Fruit fly (Drosophila melanogaster) whole organism, embryonic: Measurements from ENCODE around the gene Noc2.

Source experiments
- Bdp1 ChIP-seq: fragments of 200-800 bp; sonication (Bioruptor generic); optimal IDR thresholded peaks from 3 replicates; lab custom pipeline; 2016; ENCODE audit warnings: missing biosample characterization, missing genetic modification characterization
- Bgb ChIP-seq: fragments of 200-800 bp; sonication (Bioruptor generic); IDR thresholded peaks from 2 replicates; pipeline ENCODE4 v1.3.6; 2022; ENCODE audit warnings: missing biosample characterization, missing genetic modification characterization; ENCODE audit not compliant: partially characterized antibody
- CG11085 ChIP-seq: fragments of 200-800 bp; sonication (Bioruptor generic); IDR thresholded peaks from 2 replicates; pipeline ENCODE4 v1.3.6; 2022; ENCODE audit warnings: missing biosample characterization, missing genetic modification characterization
- CG11696 ChIP-seq: fragments of 200-800 bp; sonication (Bioruptor generic); IDR thresholded peaks from 2 replicates; pipeline ENCODE4 v1.3.6; 2022; ENCODE audit warnings: missing biosample characterization, missing genetic modification characterization
- CG13775 ChIP-seq: fragments of 200-800 bp; sonication (Bioruptor generic); optimal IDR thresholded peaks from 3 replicates; lab custom pipeline; 2017; ENCODE audit warnings: missing biosample characterization, mild to moderate bottlenecking, missing genetic modification characterization
- CG16815 ChIP-seq: fragments of 200-800 bp; sonication (Bioruptor generic); optimal IDR thresholded peaks from 3 replicates; lab custom pipeline; 2017; ENCODE audit warnings: missing biosample characterization, mild to moderate bottlenecking, missing genetic modification characterization
- CG17186 ChIP-seq: fragments of 200-800 bp; sonication (Bioruptor generic); optimal IDR thresholded peaks from 3 replicates; lab custom pipeline; 2017; ENCODE audit warnings: missing biosample characterization, missing genetic modification reagents, missing genetic modification characterization
- CG1832 ChIP-seq: fragments of 200-800 bp; sonication (Bioruptor generic); optimal IDR thresholded peaks from 2 replicates; lab custom pipeline; 2017; ENCODE audit warnings: missing biosample characterization, mild to moderate bottlenecking, missing genetic modification characterization, inconsistent platforms
- CG18764 ChIP-seq: fragments of 200-800 bp; sonication (Bioruptor generic); optimal IDR thresholded peaks from 3 replicates; lab custom pipeline; 2016; ENCODE audit warnings: missing biosample characterization, missing genetic modification characterization
- CG2199 ChIP-seq: fragments of 200-800 bp; sonication (Bioruptor generic); IDR thresholded peaks from 3 replicates; pipeline ENCODE4 v1.3.6; 2022; ENCODE audit warnings: missing biosample characterization, missing genetic modification characterization
- CG3065 ChIP-seq: fragments of 200-800 bp; sonication (Bioruptor generic); optimal IDR thresholded peaks from 2 replicates; lab custom pipeline; 2016; ENCODE audit warnings: missing biosample characterization, missing genetic modification characterization
- CG31365 ChIP-seq: fragments of 200-800 bp; sonication (Bioruptor generic); optimal IDR thresholded peaks from 2 replicates; lab custom pipeline; 2018; ENCODE audit warnings: missing biosample characterization, mild to moderate bottlenecking, missing genetic modification characterization
- CG3281 ChIP-seq: fragments of 200-800 bp; sonication (Bioruptor generic); optimal IDR thresholded peaks from 3 replicates; lab custom pipeline; 2017; ENCODE audit warnings: missing biosample characterization, mild to moderate bottlenecking, missing genetic modification characterization
- CG34376 ChIP-seq: fragments of 200-800 bp; sonication (Bioruptor generic); optimal IDR thresholded peaks from 2 replicates; lab custom pipeline; 2018; ENCODE audit warnings: missing biosample characterization, mild to moderate bottlenecking, missing genetic modification characterization
- CG4617 ChIP-seq: fragments of 200-800 bp; sonication (Bioruptor generic); optimal IDR thresholded peaks from 3 replicates; lab custom pipeline; 2016; ENCODE audit warnings: missing biosample characterization, missing genetic modification characterization, borderline replicate concordance
- CG6683 ChIP-seq: fragments of 200-800 bp; sonication (Bioruptor generic); optimal IDR thresholded peaks from 2 replicates; lab custom pipeline; 2017; ENCODE audit warnings: missing biosample characterization, mild to moderate bottlenecking, missing genetic modification characterization, missing genetic modification reagents
- CG7839 ChIP-seq: fragments of 200-800 bp; sonication (Bioruptor generic); optimal IDR thresholded peaks from 3 replicates; lab custom pipeline; 2018; ENCODE audit warnings: missing biosample characterization, mild to moderate bottlenecking, missing genetic modification characterization, moderate library complexity
- CG9215 ChIP-seq: fragments of 200-800 bp; sonication (Bioruptor generic); IDR thresholded peaks from 2 replicates; pipeline ENCODE4 v1.3.6; 2022; ENCODE audit warnings: missing biosample characterization, missing genetic modification characterization
- CG9817 ChIP-seq: fragments of 200-800 bp; sonication (Bioruptor generic); optimal IDR thresholded peaks from 2 replicates; lab custom pipeline; 2018; ENCODE audit warnings: missing biosample characterization, mild to moderate bottlenecking, missing genetic modification characterization, moderate library complexity
- Doc2 ChIP-seq: fragments of 200-800 bp; sonication (Bioruptor generic); IDR thresholded peaks from 2 replicates; pipeline ENCODE4 v1.3.6; 2022; ENCODE audit warnings: missing biosample characterization, missing genetic modification characterization
- Elba2 ChIP-seq: fragments of 200-800 bp; sonication (Bioruptor generic); optimal IDR thresholded peaks from 3 replicates; lab custom pipeline; 2016; ENCODE audit warnings: missing biosample characterization, missing genetic modification characterization
- Fer3 ChIP-seq: fragments of 200-800 bp; sonication (Bioruptor generic); optimal IDR thresholded peaks from 2 replicates; lab custom pipeline; 2018; ENCODE audit warnings: missing biosample characterization, mild to moderate bottlenecking, missing genetic modification characterization, moderate library complexity
- HLH3B ChIP-seq: fragments of 200-800 bp; sonication (Bioruptor generic); IDR thresholded peaks from 2 replicates; pipeline ENCODE4 v1.3.6; 2022; ENCODE audit warnings: missing biosample characterization, missing genetic modification characterization
- HLHmδ ChIP-seq: fragments of 200-800 bp; sonication (Bioruptor generic); optimal IDR thresholded peaks from 2 replicates; lab custom pipeline; 2018; ENCODE audit warnings: missing biosample characterization, mild to moderate bottlenecking, missing genetic modification characterization, moderate library complexity
- Hmr ChIP-seq: fragments of 200-800 bp; sonication (Bioruptor generic); optimal IDR thresholded peaks from 3 replicates; lab custom pipeline; 2017; ENCODE audit warnings: mild to moderate bottlenecking, missing biosample characterization, missing genetic modification reagents, missing genetic modification characterization
- Hsf ChIP-seq: fragments of 200-800 bp; sonication (Bioruptor generic); optimal IDR thresholded peaks from 3 replicates; lab custom pipeline; 2016; ENCODE audit warnings: missing biosample characterization, missing genetic modification characterization
- Med ChIP-seq: fragments of 200-800 bp; sonication (Bioruptor generic); peaks from one replicate; lab custom pipeline; 2016; ENCODE audit warnings: missing biosample characterization, missing genetic modification characterization, mild to moderate bottlenecking, inconsistent platforms, moderate library complexity
- PHDP ChIP-seq: fragments of 200-800 bp; sonication (Bioruptor generic); optimal IDR thresholded peaks from 3 replicates; lab custom pipeline; 2018; ENCODE audit warnings: missing biosample characterization, mild to moderate bottlenecking, missing genetic modification characterization, moderate library complexity
- Spps ChIP-seq: fragments of 200-800 bp; sonication (Bioruptor generic); optimal IDR thresholded peaks from 2 replicates; lab custom pipeline; 2018; ENCODE audit warnings: missing biosample characterization, mild to moderate bottlenecking, missing genetic modification characterization
- ac ChIP-seq: fragments of 200-800 bp; sonication (Bioruptor generic); optimal IDR thresholded peaks from 3 replicates; lab custom pipeline; 2017; ENCODE audit warnings: missing biosample characterization, mild to moderate bottlenecking, missing genetic modification characterization
- bab2 ChIP-seq: fragments of 200-800 bp; sonication (Bioruptor generic); optimal IDR thresholded peaks from 2 replicates; lab custom pipeline; 2016; ENCODE audit warnings: missing biosample characterization, missing genetic modification characterization
- bowl ChIP-seq: fragments of 200-800 bp; sonication (Bioruptor generic); IDR thresholded peaks from 2 replicates; pipeline ENCODE4 v1.3.6; 2022; ENCODE audit warnings: missing biosample characterization, missing genetic modification characterization
- cas ChIP-seq: fragments of 200-800 bp; sonication (Bioruptor generic); IDR thresholded peaks from 2 replicates; pipeline ENCODE4 v1.3.6; 2022; ENCODE audit warnings: missing biosample characterization, missing genetic modification characterization
- chn ChIP-seq: fragments of 200-800 bp; sonication (Bioruptor generic); optimal IDR thresholded peaks from 2 replicates; lab custom pipeline; 2016; ENCODE audit warnings: missing biosample characterization, missing genetic modification characterization
- disco-r ChIP-seq: fragments of 200-800 bp; sonication (Bioruptor generic); optimal IDR thresholded peaks from 2 replicates; lab custom pipeline; 2016; ENCODE audit warnings: missing biosample characterization, missing genetic modification characterization
- dm ChIP-seq: fragments of 200-800 bp; sonication (Bioruptor generic); optimal IDR thresholded peaks from 3 replicates; lab custom pipeline; 2016; ENCODE audit warnings: missing biosample characterization, missing genetic modification characterization
- ewg ChIP-seq: fragments of 200-800 bp; sonication (Bioruptor generic); optimal IDR thresholded peaks from 3 replicates; lab custom pipeline; 2017; ENCODE audit warnings: mild to moderate bottlenecking, missing biosample characterization, missing genetic modification reagents, missing genetic modification characterization
- eyg ChIP-seq: fragments of 200-800 bp; sonication (Bioruptor generic); optimal IDR thresholded peaks from 3 replicates; lab custom pipeline; 2016; ENCODE audit warnings: missing biosample characterization, missing genetic modification characterization
- fd96Cb ChIP-seq: fragments of 200-800 bp; sonication (Bioruptor generic); optimal IDR thresholded peaks from 2 replicates; lab custom pipeline; 2018; ENCODE audit warnings: missing biosample characterization, mild to moderate bottlenecking, missing genetic modification characterization, moderate library complexity
- hkb ChIP-seq, 2 experiments: fragments of 200-800 bp in 1 of 2; fragments of >200 bp in 1 of 2; sonication (Bioruptor generic) in 1 of 2; IDR thresholded peaks in 1 of 2; optimal IDR thresholded peaks in 1 of 2; 2 replicates each; pipeline versions ENCODE4 v1.3.6 to Lab custom; 2017 to 2022; ENCODE audit warnings: missing biosample characterization in 1 of 2, missing genetic modification characterization in 1 of 2
- lbe ChIP-seq: fragments of 200-800 bp; sonication (Bioruptor generic); optimal IDR thresholded peaks from 2 replicates; lab custom pipeline; 2016; ENCODE audit warnings: missing biosample characterization, mild to moderate bottlenecking, missing genetic modification characterization
- mam ChIP-seq: fragments of 200-800 bp; sonication (Bioruptor generic); optimal IDR thresholded peaks from 3 replicates; lab custom pipeline; 2016; ENCODE audit warnings: missing biosample characterization, missing genetic modification characterization
- pros ChIP-seq: fragments of 200-800 bp; sonication (Bioruptor generic); optimal IDR thresholded peaks from 3 replicates; lab custom pipeline; 2019; ENCODE audit warnings: missing biosample characterization, mild to moderate bottlenecking, missing genetic modification characterization, moderate library complexity
- ro ChIP-seq: fragments of 200-800 bp; sonication (Bioruptor generic); IDR thresholded peaks from 2 replicates; pipeline ENCODE4 v1.3.6; 2022; ENCODE audit warnings: missing biosample characterization, missing genetic modification characterization
- row ChIP-seq: fragments of 200-800 bp; sonication (Bioruptor generic); IDR thresholded peaks from 3 replicates; pipeline ENCODE4 v1.3.6; 2022; ENCODE audit warnings: missing biosample characterization, missing genetic modification characterization
- shn ChIP-seq: fragments of 200-800 bp; sonication (Bioruptor generic); optimal IDR thresholded peaks from 3 replicates; lab custom pipeline; 2016; ENCODE audit warnings: missing biosample characterization, missing genetic modification characterization
- slp2 ChIP-seq: fragments of 200-800 bp; sonication (Bioruptor generic); optimal IDR thresholded peaks from 2 replicates; lab custom pipeline; 2016; ENCODE audit warnings: missing biosample characterization, missing genetic modification characterization
- stc ChIP-seq: fragments of 200-800 bp; sonication (Bioruptor generic); IDR thresholded peaks from 2 replicates; pipeline ENCODE4 v1.3.6; 2022; ENCODE audit warnings: missing biosample characterization, missing genetic modification characterization
- tna ChIP-seq: fragments of 200-800 bp; sonication (Bioruptor generic); IDR thresholded peaks from 2 replicates; pipeline ENCODE4 v1.3.6; 2022; ENCODE audit warnings: missing biosample characterization, missing genetic modification characterization; ENCODE audit not compliant: partially characterized antibody
- yki ChIP-seq: fragments of >200 bp; optimal IDR thresholded peaks from 3 replicates; lab custom pipeline; 2018
- zf30C ChIP-seq: fragments of 200-800 bp; sonication (Bioruptor generic); optimal IDR thresholded peaks from 3 replicates; lab custom pipeline; 2018; ENCODE audit warnings: missing biosample characterization, mild to moderate bottlenecking, missing genetic modification characterization

Gene Noc2

DNA sequence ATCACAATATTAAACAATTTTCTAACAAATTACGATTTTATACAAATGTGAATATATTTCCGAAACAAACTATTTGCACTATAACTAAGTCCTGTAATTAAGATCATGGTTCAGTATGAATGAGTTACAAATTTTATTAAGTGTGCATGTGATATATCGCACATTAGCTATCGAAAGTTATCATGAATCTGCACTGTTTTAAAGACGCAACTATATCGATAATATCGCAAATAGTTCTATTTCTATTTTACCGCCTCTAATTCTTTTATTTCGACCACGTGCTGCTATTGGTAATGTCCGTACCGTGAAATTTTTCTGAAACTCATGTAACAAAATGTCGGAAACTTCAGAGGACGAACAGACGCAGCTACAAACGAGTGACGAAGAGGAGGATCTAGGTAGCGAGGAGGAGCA, 20.5 kb upstream of the Noc2 start, which contains the start of gene pths (continued):
- TF ChIP-seq ewg (GFP tag; lab: Kevin White, UChicago) = no peak
- no peak for TF ChIP-seq CG9215 (GFP tag; lab: Robert Waterston, UW)
- TF ChIP-seq row (GFP tag; lab: Robert Waterston, UW) = peak; percentile 92
- TF ChIP-seq Bdp1 (GFP tag; lab: Kevin White, UChicago) = no peak
- TF ChIP-seq Doc2 = no peak
- peak; percentile 34 for TF ChIP-seq fd96Cb (tag; lab: Kevin White, UChicago)
- TF ChIP-seq ac (GFP tag; lab: Kevin White, UChicago) = no peak
- no peak for TF ChIP-seq shn
- TF ChIP-seq CG34376 = no peak
- TF ChIP-seq CG31365 = no peak
- no peak for TF ChIP-seq CG6683
- TF ChIP-seq CG9817 (tag; lab: Kevin White, UChicago) = peak; percentile 68
- TF ChIP-seq CG16815 (GFP tag; lab: Kevin White, UChicago) = peak; percentile 14
- peak; percentile 35 for TF ChIP-seq bab2 (GFP tag; lab: Kevin White, UChicago)
- peak; percentile 18 for TF ChIP-seq eyg (GFP tag; lab: Kevin White, UChicago)
- TF ChIP-seq hkb (optimal IDR thresholded peaks at IDR 0.05; lab: Kevin White, UChicago) = no peak
- TF ChIP-seq hkb (GFP tag; IDR thresholded peaks at IDR 0.05; lab: Robert Waterston, UW) = no peak
- TF ChIP-seq HLH3B = 0 out of 2 replicates have a peak, but pooled peaks have one; percentile 4
- TF ChIP-seq CG11696 (GFP tag; lab: Robert Waterston, UW) = no peak
- peak; percentile 31 for TF ChIP-seq CG4617 (GFP tag; lab: Kevin White, UChicago)
- TF ChIP-seq CG3065 = no peak
- peak; percentile 65 for TF ChIP-seq CG17186
- TF ChIP-seq disco-r = no peak
- no peak for TF ChIP-seq Spps
- TF ChIP-seq Hsf (GFP tag; lab: Kevin White, UChicago) = peak; percentile 67
- peak; percentile 89 for TF ChIP-seq Bgb (GFP tag; lab: Robert Waterston, UW)
- TF ChIP-seq pros (GFP tag; lab: Kevin White, UChicago) = no peak
- no peak for TF ChIP-seq bowl (GFP tag; lab: Robert Waterston, UW)
- TF ChIP-seq Fer3 (tag; lab: Kevin White, UChicago) = peak; percentile 44
- TF ChIP-seq Elba2 (GFP tag; lab: Kevin White, UChicago) = peak; percentile 0
- peak; percentile 8 for TF ChIP-seq CG13775 (GFP tag; lab: Kevin White, UChicago)
- TF ChIP-seq CG11085 (GFP tag; lab: Robert Waterston, UW) = peak; percentile 58; the same call in 1 of the 2 replicates
- TF ChIP-seq CG3281 (GFP tag; lab: Kevin White, UChicago) = no peak
- peak; percentile 65 for TF ChIP-seq Hmr (GFP tag; lab: Kevin White, UChicago)
- TF ChIP-seq cas (GFP tag; lab: Robert Waterston, UW) = no peak
- no peak for TF ChIP-seq ro
- TF ChIP-seq zf30C (GFP tag; lab: Kevin White, UChicago) = no peak
- no peak for TF ChIP-seq lbe (GFP tag; lab: Kevin White, UChicago)
- peak; percentile 61 for TF ChIP-seq tna (GFP tag; lab: Robert Waterston, UW)
- no peak for TF ChIP-seq CG2199 (GFP tag; lab: Robert Waterston, UW)
- TF ChIP-seq CG1832 = no peak
- TF ChIP-seq dm (GFP tag; lab: Kevin White, UChicago) = peak; percentile 97
- TF ChIP-seq slp2 (GFP tag; lab: Kevin White, UChicago) = peak; percentile 11
- peak; percentile 84 for TF ChIP-seq Med (GFP tag; lab: Kevin White, UChicago)
- peak; percentile 79 for TF ChIP-seq mam (GFP tag; lab: Kevin White, UChicago)
- no peak for TF ChIP-seq HLHmδ (GFP tag; lab: Kevin White, UChicago)
- TF ChIP-seq CG7839 = no peak
- peak; percentile 4 for TF ChIP-seq CG18764
- TF ChIP-seq stc (GFP tag; lab: Robert Waterston, UW) = no peak
- no peak for TF ChIP-seq chn (GFP tag; lab: Kevin White, UChicago)
- no peak for TF ChIP-seq yki (lab: Kevin White, UChicago)
- peak; percentile 4 for TF ChIP-seq PHDP
